Fruit fly (Drosophila melanogaster) whole organism, adult: ENCODE results near the gene rictor.
A peak's percentile ranks its signal among the peaks of the same experiment; 100 is the strongest.

ENCODE experiments used
- CG11617 ChIP-seq: fragments of 200-800 bp; sonication (Bioruptor generic); optimal IDR thresholded peaks from 2 replicates; lab custom pipeline; 2017; ENCODE audit warnings: mild to moderate bottlenecking, missing biosample characterization, missing genetic modification reagents, missing genetic modification characterization
- CG12768 ChIP-seq: fragments of 200-800 bp; sonication (Bioruptor generic); optimal IDR thresholded peaks from 2 replicates; lab custom pipeline; 2017; ENCODE audit warnings: missing biosample characterization, missing genetic modification characterization, mild to moderate bottlenecking, moderate library complexity, missing genetic modification reagents
- CG14711 ChIP-seq: fragments of 200-800 bp; sonication (Bioruptor generic); optimal IDR thresholded peaks from 2 replicates; lab custom pipeline; 2018; ENCODE audit warnings: missing biosample characterization, mild to moderate bottlenecking, missing genetic modification characterization, moderate library complexity
- CG1620 ChIP-seq: fragments of 200-800 bp; sonication (Bioruptor generic); optimal IDR thresholded peaks from 2 replicates; lab custom pipeline; 2016; ENCODE audit warnings: missing biosample characterization, missing genetic modification characterization
- CG33017 ChIP-seq: fragments of 200-800 bp; sonication (Bioruptor generic); optimal IDR thresholded peaks from 2 replicates; lab custom pipeline; 2018; ENCODE audit warnings: missing biosample characterization, mild to moderate bottlenecking, missing genetic modification characterization, moderate library complexity
- CG5204 ChIP-seq: fragments of 200-800 bp; sonication (Bioruptor generic); optimal IDR thresholded peaks from 2 replicates; lab custom pipeline; 2016; ENCODE audit warnings: missing biosample characterization, missing genetic modification characterization
- CG7045 ChIP-seq: fragments of 200-800 bp; sonication (Bioruptor generic); optimal IDR thresholded peaks from 2 replicates; lab custom pipeline; 2017; ENCODE audit warnings: missing biosample characterization, mild to moderate bottlenecking, missing genetic modification characterization
- CG7101 ChIP-seq: fragments of 200-800 bp; sonication (Bioruptor generic); optimal IDR thresholded peaks from 2 replicates; lab custom pipeline; 2018; ENCODE audit warnings: missing biosample characterization, mild to moderate bottlenecking, missing genetic modification characterization, moderate library complexity
- Clk ChIP-seq: fragments of 200-800 bp; sonication (Bioruptor generic); optimal IDR thresholded peaks from 2 replicates; lab custom pipeline; 2017; ENCODE audit warnings: missing biosample characterization, missing genetic modification characterization
- Crg-1 ChIP-seq: fragments of 200-800 bp; sonication (Bioruptor generic); optimal IDR thresholded peaks from 2 replicates; lab custom pipeline; 2016; ENCODE audit warnings: missing biosample characterization, missing genetic modification characterization
- Hr96 ChIP-seq: fragments of 200-800 bp; sonication (Bioruptor generic); optimal IDR thresholded peaks from 2 replicates; lab custom pipeline; 2016; ENCODE audit warnings: missing biosample characterization, missing genetic modification characterization
- Mnt ChIP-seq: fragments of 200-800 bp; sonication (Bioruptor generic); optimal IDR thresholded peaks from 2 replicates; lab custom pipeline; 2016; ENCODE audit warnings: missing biosample characterization, mild to moderate bottlenecking, missing genetic modification characterization
- bab1 ChIP-seq: fragments of 200-800 bp; sonication (Bioruptor generic); optimal IDR thresholded peaks from 3 replicates; lab custom pipeline; 2019; ENCODE audit warnings: missing biosample characterization, mild to moderate bottlenecking, missing genetic modification characterization, moderate library complexity
- cic ChIP-seq: fragments of 200-800 bp; sonication (Bioruptor generic); optimal IDR thresholded peaks from 2 replicates; lab custom pipeline; 2017; ENCODE audit warnings: missing biosample characterization, mild to moderate bottlenecking, missing genetic modification characterization, moderate library complexity
- cnc ChIP-seq, 2 experiments: fragments of >200 bp; optimal IDR thresholded peaks; 2 replicates each; lab custom pipeline; 2017
- kay ChIP-seq: fragments of 200-800 bp; sonication (Bioruptor generic); peaks from one replicate; lab custom pipeline; 2016; ENCODE audit warnings: missing biosample characterization, missing genetic modification characterization, borderline replicate concordance
- ovo ChIP-seq: fragments of 200-800 bp; sonication (Bioruptor generic); optimal IDR thresholded peaks from 2 replicates; lab custom pipeline; 2016; ENCODE audit warnings: missing biosample characterization, missing genetic modification characterization
- pad ChIP-seq: fragments of 200-800 bp; sonication (Bioruptor generic); optimal IDR thresholded peaks from 3 replicates; lab custom pipeline; 2017; ENCODE audit warnings: missing biosample characterization, missing genetic modification characterization, mild to moderate bottlenecking, moderate library complexity, missing genetic modification reagents
- tj ChIP-seq: fragments of 200-800 bp; sonication (Bioruptor generic); optimal IDR thresholded peaks from 3 replicates; lab custom pipeline; 2017; ENCODE audit warnings: missing biosample characterization, mild to moderate bottlenecking, missing genetic modification characterization, moderate library complexity
- toe ChIP-seq: fragments of 200-800 bp; sonication (Bioruptor generic); optimal IDR thresholded peaks from 2 replicates; lab custom pipeline; 2016; ENCODE audit warnings: missing biosample characterization, missing genetic modification characterization

rictor gene

dm6 chrX:19261071-19261470, at the start of gene rictor:
Gene rictor (minus strand): TSS chrX:19261240.
- no peak for TF ChIP-seq kay (GFP tag; lab: Kevin White, UChicago)
- TF ChIP-seq Clk (GFP tag; lab: Kevin White, UChicago) = no peak
- no peak for TF ChIP-seq CG33017 (tag; lab: Kevin White, UChicago)
- TF ChIP-seq Crg-1 (GFP tag; lab: Kevin White, UChicago) = no peak
- TF ChIP-seq CG11617 (GFP tag; lab: Kevin White, UChicago) = no peak
- TF ChIP-seq bab1 (GFP tag; lab: Kevin White, UChicago) = no peak
- TF ChIP-seq Hr96 (GFP tag; lab: Kevin White, UChicago) = no peak

- no peak for TF ChIP-seq tj (GFP tag; lab: Kevin White, UChicago)
- no peak for TF ChIP-seq CG7045 (GFP tag; lab: Kevin White, UChicago)
- no peak for TF ChIP-seq ovo (GFP tag; lab: Kevin White, UChicago)
- TF ChIP-seq CG14711 (tag; lab: Kevin White, UChicago) = no peak
These were observed 48.6 kb upstream of the rictor start for dm6 chrX:19309648-19310047.

dm6 chrX:19307810-19308456, 46.9 kb upstream of the rictor start, which contains the start of gene CG8051:
Gene CG8051 (minus strand): TSS chrX:19307925.
- peak; percentile 11 for TF ChIP-seq CG11617 (GFP tag; lab: Kevin White, UChicago)
- peak; percentile 25 for TF ChIP-seq Hr96 (GFP tag; lab: Kevin White, UChicago)
- TF ChIP-seq toe (GFP tag; lab: Kevin White, UChicago) = no peak
- TF ChIP-seq CG7101 (tag; lab: Kevin White, UChicago) = peak; percentile 16
- peak; percentile 58 for TF ChIP-seq ovo (GFP tag; lab: Kevin White, UChicago)
- TF ChIP-seq CG33017 (tag; lab: Kevin White, UChicago) = peak; percentile 10
- peak; percentile 71 for TF ChIP-seq Mnt (GFP tag; lab: Kevin White, UChicago)
- peak; percentile 20 for TF ChIP-seq CG12768 (GFP tag; lab: Kevin White, UChicago)
- TF ChIP-seq kay (GFP tag; lab: Kevin White, UChicago) = peak; percentile 71
- peak; percentile 18 for TF ChIP-seq tj (GFP tag; lab: Kevin White, UChicago)
- TF ChIP-seq cic (GFP tag; lab: Kevin White, UChicago) = peak; percentile 84
- TF ChIP-seq cnc (optimal IDR thresholded peaks at IDR 0.05; lab: Kevin White, UChicago) = no peak
- peak; percentile 10 for TF ChIP-seq CG14711 (tag; lab: Kevin White, UChicago)
- no peak for TF ChIP-seq CG1620 (GFP tag; lab: Kevin White, UChicago)

- TF ChIP-seq cic (GFP tag; lab: Kevin White, UChicago) (peak; percentile 19), CG7045 (GFP tag; lab: Kevin White, UChicago) (peak; percentile 18), CG11617 (GFP tag; lab: Kevin White, UChicago) (no peak), tj (GFP tag; lab: Kevin White, UChicago) (peak; percentile 16)
These were observed 45.5 kb upstream of the rictor start for dm6 chrX:19306531-19306930.

- TF ChIP-seq ovo (GFP tag; lab: Kevin White, UChicago) (no peak), Crg-1 (GFP tag; lab: Kevin White, UChicago) (no peak), Clk (GFP tag; lab: Kevin White, UChicago) (no peak), tj (GFP tag; lab: Kevin White, UChicago) (no peak), pad (GFP tag; lab: Kevin White, UChicago) (no peak), toe (GFP tag; lab: Kevin White, UChicago) (no peak), cnc (optimal IDR thresholded peaks at IDR 0.05; lab: Kevin White, UChicago) (no peak), CG7045 (GFP tag; lab: Kevin White, UChicago) (no peak), cic (GFP tag; lab: Kevin White, UChicago) (no peak), CG33017 (tag; lab: Kevin White, UChicago) (no peak), CG14711 (tag; lab: Kevin White, UChicago) (no peak), CG5204 (GFP tag; lab: Kevin White, UChicago) (no peak), kay (GFP tag; lab: Kevin White, UChicago) (no peak), CG1620 (GFP tag; lab: Kevin White, UChicago) (no peak), CG11617 (GFP tag; lab: Kevin White, UChicago) (no peak), CG7101 (tag; lab: Kevin White, UChicago) (no peak), Mnt (GFP tag; lab: Kevin White, UChicago) (no peak)
These were observed 44.1 kb upstream of the rictor start for dm6 chrX:19305172-19305571.

dm6 chrX:19299367-19299766, 38.3 kb upstream of the rictor start:
- TF ChIP-seq CG7101 (tag; lab: Kevin White, UChicago) (no peak), cic (GFP tag; lab: Kevin White, UChicago) (no peak)

- peak; percentile 39 for TF ChIP-seq CG5204 (GFP tag; lab: Kevin White, UChicago)
- no peak for TF ChIP-seq Clk (GFP tag; lab: Kevin White, UChicago)
- no peak for TF ChIP-seq toe (GFP tag; lab: Kevin White, UChicago)
- TF ChIP-seq bab1 (GFP tag; lab: Kevin White, UChicago) = peak; percentile 21
- peak; percentile 13 for TF ChIP-seq CG1620 (GFP tag; lab: Kevin White, UChicago)
- TF ChIP-seq CG14711 (tag; lab: Kevin White, UChicago) = peak; percentile 55
- TF ChIP-seq CG7101 (tag; lab: Kevin White, UChicago) = peak; percentile 17
These were observed 37.7 kb upstream of the rictor start for dm6 chrX:19298785-19299114.
